Fruit fly (Drosophila melanogaster): Measurements from ENCODE around the gene Wnk.
A peak's percentile ranks its signal among the peaks of the same experiment; 100 is the strongest.

The Wnk gene

dm6 chr3L:21529108-21529507, 25.6 kb downstream of the Wnk start, which contains the start of gene Arv1:
Arv1 (minus strand) TSS chr3L:21529333.
- TF ChIP-seq CG1603 (tag; optimal IDR thresholded peaks at IDR 0.05): peak; percentile 28
- TF ChIP-seq CG2678 (tag; optimal IDR thresholded peaks at IDR 0.05): no peak
- no peak for TF ChIP-seq sug (tag; optimal IDR thresholded peaks at IDR 0.05)
- TF ChIP-seq gcm (GFP tag; optimal IDR thresholded peaks at IDR 0.05): no peak
- no peak for TF ChIP-seq kni (GFP tag; optimal IDR thresholded peaks at IDR 0.05)
- TF ChIP-seq Ptx1 (GFP tag; IDR thresholded peaks at IDR 0.05): no peak
- peak; percentile 19; the same call in 1 of the 2 replicates for TF ChIP-seq CG13287 (GFP tag; IDR thresholded peaks at IDR 0.05; ENCODE audit: partially characterized antibody)
- no peak for TF ChIP-seq nerfin-1 (tag; optimal IDR thresholded peaks at IDR 0.05)
- TF ChIP-seq CG13424 (tag; optimal IDR thresholded peaks at IDR 0.05): no peak
- TF ChIP-seq phol (tag; optimal IDR thresholded peaks at IDR 0.05): peak; percentile 22
- peak; percentile 19 to 83 for TF ChIP-seq crp (GFP tag; optimal IDR thresholded peaks at IDR 0.05)
- TF ChIP-seq MESR4 (GFP tag; optimal IDR thresholded peaks at IDR 0.05): peak; percentile 54
- TF ChIP-seq Hr51 (GFP tag; optimal IDR thresholded peaks at IDR 0.05): no peak
- TF ChIP-seq CG9797 (GFP tag; optimal IDR thresholded peaks at IDR 0.05): peak; percentile 61
- TF ChIP-seq hkb (optimal IDR thresholded peaks at IDR 0.05): no peak
- TF ChIP-seq hkb (GFP tag; IDR thresholded peaks at IDR 0.05): no peak
- peak; percentile 48 for TF ChIP-seq CG30020 (tag; optimal IDR thresholded peaks at IDR 0.05)
- TF ChIP-seq BEAF-32 (GFP tag; optimal IDR thresholded peaks at IDR 0.05): peak; percentile 9
- TF ChIP-seq E2f2 (GFP tag; IDR thresholded peaks at IDR 0.05): peak; percentile 29; the same call in 1 of the 2 replicates
- peak; percentile 57 for TF ChIP-seq stwl (tag; optimal IDR thresholded peaks at IDR 0.05)
- TF ChIP-seq Neu2 (GFP tag; optimal IDR thresholded peaks at IDR 0.05; ENCODE audit: borderline replicate concordance): no peak
- TF ChIP-seq Hand (GFP tag; optimal IDR thresholded peaks at IDR 0.05): no peak
- TF ChIP-seq CG6791 (GFP tag; IDR thresholded peaks at IDR 0.05; ENCODE audit: partially characterized antibody): no peak
- no peak for TF ChIP-seq Dbx (GFP tag; IDR thresholded peaks at IDR 0.05)
- no peak for TF ChIP-seq CG14965 (GFP tag; optimal IDR thresholded peaks at IDR 0.05; ENCODE audit: borderline replicate concordance)
- no peak for TF ChIP-seq mam (GFP tag; optimal IDR thresholded peaks at IDR 0.05)
- TF ChIP-seq YL-1 (GFP tag; optimal IDR thresholded peaks at IDR 0.05): peak; percentile 53
- TF ChIP-seq CG14710 (tag; optimal IDR thresholded peaks at IDR 0.05): peak; percentile 7
- no peak for TF ChIP-seq CG34422 (GFP tag; IDR thresholded peaks at IDR 0.05)
- peak in 1 of 2 experiments; percentile 7 for TF ChIP-seq Pdp1 (GFP tag; optimal IDR thresholded peaks at IDR 0.05)
- peak; percentile 14; the same call in 1 of the 3 replicates for TF ChIP-seq Opbp (GFP tag; IDR thresholded peaks at IDR 0.05; ENCODE audit: partially characterized antibody)
- no peak for TF ChIP-seq CkIIα-i1 (GFP tag; IDR thresholded peaks at IDR 0.05)
- TF ChIP-seq gfzf (GFP tag; optimal IDR thresholded peaks at IDR 0.05): peak; percentile 81
- no peak for TF ChIP-seq fu2 (GFP tag; optimal IDR thresholded peaks at IDR 0.05)
- TF ChIP-seq H15 (GFP tag; IDR thresholded peaks at IDR 0.05): no peak
- no peak for TF ChIP-seq abd-A (tag; optimal IDR thresholded peaks at IDR 0.05)
- no peak for TF ChIP-seq CG8359 (GFP tag; optimal IDR thresholded peaks at IDR 0.05; ENCODE audit: borderline replicate concordance)
- peak; percentile 27 for TF ChIP-seq trem (tag; optimal IDR thresholded peaks at IDR 0.05)
- TF ChIP-seq luna (GFP tag; optimal IDR thresholded peaks at IDR 0.05): no peak
- TF ChIP-seq NC2β (GFP tag; optimal IDR thresholded peaks at IDR 0.05): no peak
- TF ChIP-seq Myb (GFP tag; optimal IDR thresholded peaks at IDR 0.05): peak; percentile 76
- TF ChIP-seq onecut (GFP tag; IDR thresholded peaks at IDR 0.05): no peak
- TF ChIP-seq Dp (GFP tag; optimal IDR thresholded peaks at IDR 0.05): peak; percentile 30
- peak; percentile 72; the same call in 1 of the 4 replicates for TF ChIP-seq chinmo (GFP tag; IDR thresholded peaks at IDR 0.05; ENCODE audit: partially characterized antibody)
- TF ChIP-seq B-H2 (GFP tag; optimal IDR thresholded peaks at IDR 0.05): no peak
- TF ChIP-seq tin (GFP tag; optimal IDR thresholded peaks at IDR 0.05): no peak
- TF ChIP-seq pzg (GFP tag; optimal IDR thresholded peaks at IDR 0.05): peak; percentile 44
- TF ChIP-seq CG9876 (GFP tag; optimal IDR thresholded peaks at IDR 0.05): no peak
- TF ChIP-seq ap (GFP tag; IDR thresholded peaks at IDR 0.05): no peak
